Worm (Caenorhabditis elegans): ENCODE results near the gene srlf-24.

- TF ChIP-seq T20F7.1 (GFP tag; optimal IDR thresholded peaks at IDR 0.05) (no peak), nhr-41 (GFP tag; IDR thresholded peaks at IDR 0.05) (no peak), ama-1 (optimal IDR thresholded peaks at IDR 0.05) (no peak), ztf-11 (tag; optimal IDR thresholded peaks at IDR 0.05) (no peak), unc-130 (GFP tag; optimal IDR thresholded peaks at IDR 0.05) (no peak), daf-19 (GFP tag; conservative IDR thresholded peaks at IDR 0.05) (no peak), snpc-4 (tag; optimal IDR thresholded peaks at IDR 0.05) (no peak), nhr-25 (tag; optimal IDR thresholded peaks at IDR 0.05; ENCODE audit: borderline replicate concordance, insufficient read depth) (no peak), daf-16 (GFP tag; optimal IDR thresholded peaks at IDR 0.05) (no peak), daf-16 (tag; optimal IDR thresholded peaks at IDR 0.05) (no peak), zfp-3 (GFP tag; conservative IDR thresholded peaks at IDR 0.05) (no peak)
Observed at ce11 chrIV:11111898-11112297, 6.3 kb upstream of the srlf-24 start.
